Fruit fly (Drosophila melanogaster) whole organism, pupa: ENCODE data around the gene Cp7Fc.

ENCODE experiments used
- CG10348 ChIP-seq: fragments of 200-800 bp; sonication (Bioruptor generic); IDR thresholded peaks from 2 replicates; pipeline ENCODE4 v1.3.6; 2022; ENCODE audit warnings: missing biosample characterization, missing genetic modification characterization
- CG17806 ChIP-seq: fragments of 200-800 bp; sonication (Bioruptor generic); optimal IDR thresholded peaks from 2 replicates; lab custom pipeline; 2018; ENCODE audit warnings: missing biosample characterization, mild to moderate bottlenecking, missing genetic modification characterization, moderate library complexity
- CG32121 ChIP-seq: fragments of 200-800 bp; sonication (Bioruptor generic); IDR thresholded peaks from 2 replicates; pipeline ENCODE4 v1.3.6; 2022; ENCODE audit warnings: missing biosample characterization, missing genetic modification characterization
- CG8301 ChIP-seq: fragments of 200-800 bp; sonication (Bioruptor generic); optimal IDR thresholded peaks from 2 replicates; lab custom pipeline; 2018; ENCODE audit warnings: missing biosample characterization, mild to moderate bottlenecking, missing genetic modification characterization
- EcR ChIP-seq: fragments of 200-800 bp; sonication (Bioruptor generic); optimal IDR thresholded peaks from 3 replicates; lab custom pipeline; 2019; ENCODE audit warnings: missing biosample characterization, missing genetic modification characterization, mild to moderate bottlenecking, moderate library complexity, missing genetic modification reagents
- fd96Ca ChIP-seq: fragments of 200-800 bp; sonication (Bioruptor generic); IDR thresholded peaks from 3 replicates; pipeline ENCODE4 v1.3.6; 2022; ENCODE audit warnings: missing biosample characterization, missing genetic modification characterization

DNA sequence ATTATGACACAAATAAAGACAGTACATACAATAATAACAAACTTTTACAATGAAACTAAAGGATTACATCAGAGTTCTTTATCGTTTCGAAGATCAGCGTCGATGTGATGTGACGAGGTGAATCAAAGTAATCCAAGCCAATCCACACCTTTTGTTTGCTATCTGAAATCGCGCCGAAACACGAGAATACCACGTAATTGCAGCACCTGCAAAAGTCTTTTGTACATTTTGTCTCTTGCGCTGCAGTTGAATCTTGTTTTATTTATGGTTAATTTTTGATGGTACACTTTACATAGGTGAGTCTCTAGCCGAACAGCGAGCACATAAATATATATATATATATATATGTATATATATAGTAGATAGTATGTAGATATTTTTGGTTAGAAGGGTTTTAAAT lies 7.9 kb downstream of the Cp7Fc start:
- TF ChIP-seq fd96Ca (GFP tag; lab: Robert Waterston, UW) (no peak), CG10348 (GFP tag; lab: Robert Waterston, UW) (no peak), EcR (no peak), CG8301 (tag; lab: Kevin White, UChicago) (no peak), CG17806 (tag; lab: Kevin White, UChicago) (no peak), CG32121 (GFP tag; lab: Robert Waterston, UW) (no peak)
